Worm (Caenorhabditis elegans) whole organism, young adult: Measurements from ENCODE around the gene Y60A3A.23.

Source experiments
- T26A5.8 ChIP-seq: sonication (generic microtip); optimal IDR thresholded peaks from 2 replicates; lab custom pipeline; 2016; ENCODE audit warnings: missing genetic modification characterization, missing compliant biosample characterization
- aptf-2 ChIP-seq: fragments of 200-800 bp; sonication (Bioruptor generic); conservative IDR thresholded peaks from 2 replicates; pipeline ENCODE4 v1.3.6; 2022; ENCODE audit warnings: missing genetic modification reagents, missing genetic modification characterization, missing compliant biosample characterization
- ceh-40 ChIP-seq: fragments of 200-800 bp; sonication (Bioruptor generic); IDR thresholded peaks from 2 replicates; pipeline ENCODE4 v1.3.6; 2022; ENCODE audit warnings: missing genetic modification characterization, missing compliant biosample characterization
- ceh-58 ChIP-seq: fragments of 200-800 bp; sonication (Bioruptor generic); IDR thresholded peaks from 2 replicates; pipeline ENCODE4 v1.3.6; 2022; ENCODE audit warnings: missing genetic modification characterization, missing compliant biosample characterization
- ceh-91 ChIP-seq: fragments of 200-800 bp; sonication (Bioruptor generic); IDR thresholded peaks from 2 replicates; pipeline ENCODE4 v1.3.6; 2022; ENCODE audit warnings: missing genetic modification reagents, missing genetic modification characterization, missing compliant biosample characterization
- let-526 ChIP-seq: fragments of 200-800 bp; sonication (Bioruptor generic); IDR thresholded peaks from 2 replicates; pipeline ENCODE4 v1.3.6; 2022; ENCODE audit warnings: missing genetic modification reagents, missing genetic modification characterization, missing compliant biosample characterization
- snpc-1.1 ChIP-seq: sonication (generic microtip); optimal IDR thresholded peaks from 2 replicates; lab custom pipeline; 2017; ENCODE audit warnings: missing genetic modification characterization, mild to moderate bottlenecking, missing compliant biosample characterization, antibody characterized with exemption, moderate library complexity, missing genotype, missing genetic modification reagents; ENCODE audit not compliant: insufficient read depth
- snpc-4 ChIP-seq, 5 experiments: fragments of 150-350 bp in 1 of 5; sonication (generic microtip) in 4 of 5; optimal IDR thresholded peaks; 2 replicates each; lab custom pipeline; 2014 to 2018; ENCODE audit warnings: missing genetic modification characterization in 5 of 5, missing biosample characterization in 3 of 5, antibody characterized with exemption in 2 of 5, mild to moderate bottlenecking in 2 of 5, missing compliant biosample characterization in 2 of 5, missing genotype in 2 of 5, moderate library complexity in 2 of 5, missing genetic modification reagents in 1 of 5
- unc-62 ChIP-seq: fragments of 150-350 bp; optimal IDR thresholded peaks from 2 replicates; lab custom pipeline; 2014; ENCODE audit warnings: missing biosample characterization, missing genetic modification reagents, missing genetic modification characterization

ce11 chrV:20034912-20035311 lies 27.3 kb downstream of the Y60A3A.23 start:
- TF ChIP-seq snpc-1.1 (tag; lab: Kevin White, UChicago), result no peak
- TF ChIP-seq aptf-2, result no peak
- TF ChIP-seq unc-62 (GFP tag; lab: Kevin White, UChicago), result no peak
- no peak for TF ChIP-seq T26A5.8 (tag; lab: Kevin White, UChicago)
- no peak for TF ChIP-seq snpc-4 (GFP tag; optimal IDR thresholded peaks at IDR 0.05; lab: Kevin White, UChicago)
- no peak for TF ChIP-seq snpc-4 (tag; optimal IDR thresholded peaks at IDR 0.05; lab: Kevin White, UChicago)
- TF ChIP-seq ceh-91 (GFP tag; lab: Robert Waterston, UW), result no peak
- no peak for TF ChIP-seq ceh-58
- no peak for TF ChIP-seq let-526 (GFP tag; lab: Robert Waterston, UW)
- TF ChIP-seq ceh-40 (GFP tag; lab: Robert Waterston, UW), result no peak
